Worm (Caenorhabditis elegans) whole organism, young adult: ENCODE results near the gene F08F3.6.

Experiments
- B0261.1 ChIP-seq: sonication (generic microtip); optimal IDR thresholded peaks from 2 replicates; lab custom pipeline; 2016; ENCODE audit warnings: mild to moderate bottlenecking, missing genetic modification characterization, moderate library complexity, missing compliant biosample characterization
- F52B5.7 ChIP-seq: sonication (generic microtip); optimal IDR thresholded peaks from 2 replicates; lab custom pipeline; 2016; ENCODE audit warnings: mild to moderate bottlenecking, missing genetic modification characterization, missing compliant biosample characterization
- F55B11.4 ChIP-seq: sonication (generic microtip); optimal IDR thresholded peaks from 2 replicates; lab custom pipeline; 2016; ENCODE audit warnings: missing compliant biosample characterization, missing genetic modification characterization, borderline replicate concordance; ENCODE audit not compliant: insufficient read depth
- Y56A3A.18 ChIP-seq: fragments of 200-800 bp; sonication (Bioruptor generic); IDR thresholded peaks from 2 replicates; pipeline ENCODE4 v1.3.6; 2022; ENCODE audit warnings: missing genetic modification reagents, missing genetic modification characterization, missing compliant biosample characterization
- Y79H2A.3 ChIP-seq: fragments of 200-800 bp; sonication (Bioruptor generic); conservative IDR thresholded peaks from 2 replicates; pipeline ENCODE4 v1.3.6; 2022; ENCODE audit warnings: missing genetic modification reagents, missing genetic modification characterization, missing compliant biosample characterization
- Y95B8A.8 ChIP-seq: fragments of 200-800 bp; sonication (Bioruptor generic); IDR thresholded peaks from 2 replicates; pipeline ENCODE4 v1.3.6; 2022; ENCODE audit warnings: missing genetic modification reagents, missing genetic modification characterization, missing compliant biosample characterization
- atf-7 ChIP-seq: sonication (generic microtip); optimal IDR thresholded peaks from 2 replicates; lab custom pipeline; 2017; ENCODE audit warnings: mild to moderate bottlenecking, missing genetic modification characterization, missing compliant biosample characterization
- attf-3 ChIP-seq: fragments of 200-800 bp; sonication (Bioruptor generic); conservative IDR thresholded peaks from 2 replicates; pipeline ENCODE4 v1.3.6; 2022; ENCODE audit warnings: missing genetic modification reagents, missing genetic modification characterization, missing compliant biosample characterization
- bed-1 ChIP-seq: fragments of 200-800 bp; sonication (Bioruptor generic); IDR thresholded peaks from 2 replicates; pipeline ENCODE4 v1.3.6; 2022; ENCODE audit warnings: missing genetic modification reagents, missing genetic modification characterization, missing compliant biosample characterization
- ceh-27 ChIP-seq: fragments of 200-800 bp; sonication (Bioruptor generic); optimal IDR thresholded peaks from 2 replicates; lab custom pipeline; 2018; ENCODE audit warnings: mild to moderate bottlenecking, missing genetic modification characterization, moderate library complexity, missing compliant biosample characterization
- ceh-40 ChIP-seq: fragments of 200-800 bp; sonication (Bioruptor generic); IDR thresholded peaks from 2 replicates; pipeline ENCODE4 v1.3.6; 2022; ENCODE audit warnings: missing genetic modification characterization, missing compliant biosample characterization
- ceh-79 ChIP-seq: sonication (generic microtip); optimal IDR thresholded peaks from 2 replicates; lab custom pipeline; 2017; ENCODE audit warnings: mild to moderate bottlenecking, missing genetic modification characterization, missing compliant biosample characterization
- dox-1 ChIP-seq: fragments of 200-800 bp; sonication (Bioruptor generic); IDR thresholded peaks from 2 replicates; pipeline ENCODE4 v1.3.6; 2022; ENCODE audit warnings: missing genetic modification reagents, missing genetic modification characterization, missing compliant biosample characterization
- efl-1 ChIP-seq: fragments of 150-350 bp; optimal IDR thresholded peaks from 2 replicates; lab custom pipeline; 2014; ENCODE audit warnings: missing biosample characterization, missing genetic modification reagents, missing genetic modification characterization
- egl-18 ChIP-seq: fragments of 200-800 bp; sonication (Bioruptor generic); IDR thresholded peaks from 2 replicates; pipeline ENCODE4 v1.3.6; 2022; ENCODE audit warnings: missing genetic modification reagents, missing genetic modification characterization, missing compliant biosample characterization
- egrh-3 ChIP-seq: fragments of 200-800 bp; sonication (Bioruptor generic); IDR thresholded peaks from 2 replicates; pipeline ENCODE4 v1.3.6; 2022; ENCODE audit warnings: missing genetic modification reagents, missing genetic modification characterization, missing compliant biosample characterization
- ets-4 ChIP-seq: fragments of 200-800 bp; sonication (Bioruptor generic); optimal IDR thresholded peaks from 2 replicates; lab custom pipeline; 2018; ENCODE audit warnings: mild to moderate bottlenecking, missing genetic modification characterization, missing compliant biosample characterization
- him-1 ChIP-seq: sonication (generic microtip); optimal IDR thresholded peaks from 2 replicates; lab custom pipeline; 2016; ENCODE audit warnings: missing genotype, missing genetic modification reagents, missing genetic modification characterization, missing compliant biosample characterization
- hmg-1.2 ChIP-seq: fragments of 200-800 bp; sonication (Bioruptor generic); IDR thresholded peaks from 2 replicates; pipeline ENCODE4 v1.3.6; 2022; ENCODE audit warnings: missing genetic modification reagents, missing genetic modification characterization, missing compliant biosample characterization
- hmg-20 ChIP-seq: fragments of 200-800 bp; sonication (Bioruptor generic); IDR thresholded peaks from 2 replicates; pipeline ENCODE4 v1.3.6; 2022; ENCODE audit warnings: missing genetic modification reagents, missing genetic modification characterization, missing compliant biosample characterization
- hsf-1 ChIP-seq: fragments of 200-800 bp; sonication (Bioruptor generic); IDR thresholded peaks from 2 replicates; pipeline ENCODE4 v1.3.6; 2022; ENCODE audit warnings: missing genetic modification reagents, missing genetic modification characterization, missing compliant biosample characterization
- lin-40 ChIP-seq: sonication (generic microtip); optimal IDR thresholded peaks from 2 replicates; lab custom pipeline; 2016; ENCODE audit warnings: missing genetic modification characterization, mild to moderate bottlenecking, missing compliant biosample characterization, missing genotype, missing genetic modification reagents
- lin-54 ChIP-seq: fragments of 200-800 bp; sonication (Bioruptor generic); optimal IDR thresholded peaks from 2 replicates; lab custom pipeline; 2018; ENCODE audit warnings: mild to moderate bottlenecking, missing genetic modification characterization, missing compliant biosample characterization
- madf-10 ChIP-seq: sonication (generic microtip); optimal IDR thresholded peaks from 2 replicates; lab custom pipeline; 2016; ENCODE audit warnings: mild to moderate bottlenecking, missing genetic modification characterization, missing compliant biosample characterization
- madf-3 ChIP-seq: fragments of 200-800 bp; sonication (Bioruptor generic); IDR thresholded peaks from 2 replicates; pipeline ENCODE4 v1.3.6; 2022; ENCODE audit warnings: missing genetic modification reagents, missing genetic modification characterization, missing compliant biosample characterization
- nfyb-1 ChIP-seq: fragments of 200-800 bp; sonication (Bioruptor generic); IDR thresholded peaks from 2 replicates; pipeline ENCODE4 v1.3.6; 2022; ENCODE audit warnings: missing genetic modification reagents, missing genetic modification characterization, missing compliant biosample characterization
- nhr-120 ChIP-seq: fragments of 200-800 bp; sonication (Bioruptor generic); IDR thresholded peaks from 2 replicates; pipeline ENCODE4 v1.3.6; 2022; ENCODE audit warnings: missing genetic modification characterization, missing compliant biosample characterization
- nhr-27 ChIP-seq: fragments of 200-800 bp; sonication (Bioruptor generic); optimal IDR thresholded peaks from 2 replicates; lab custom pipeline; 2018; ENCODE audit warnings: mild to moderate bottlenecking, missing genetic modification characterization, moderate library complexity, missing compliant biosample characterization
- nhr-80 ChIP-seq: sonication (generic microtip); optimal IDR thresholded peaks from 2 replicates; lab custom pipeline; 2016; ENCODE audit warnings: missing genetic modification characterization, missing compliant biosample characterization
- pha-4 ChIP-seq: fragments of 150-350 bp; sonication (generic microtip); optimal IDR thresholded peaks from 2 replicates; lab custom pipeline; 2014; ENCODE audit warnings: missing biosample characterization, missing genetic modification reagents, missing genetic modification characterization
- rcor-1 ChIP-seq: fragments of 200-800 bp; sonication (Bioruptor generic); IDR thresholded peaks from 2 replicates; pipeline ENCODE4 v1.3.6; 2022; ENCODE audit warnings: missing genetic modification reagents, missing genetic modification characterization, missing compliant biosample characterization
- repo-1 ChIP-seq: sonication (generic microtip); optimal IDR thresholded peaks from 2 replicates; lab custom pipeline; 2017; ENCODE audit warnings: mild to moderate bottlenecking, missing genetic modification characterization, missing compliant biosample characterization
- snpc-1.1 ChIP-seq: sonication (generic microtip); optimal IDR thresholded peaks from 2 replicates; lab custom pipeline; 2017; ENCODE audit warnings: missing genetic modification characterization, mild to moderate bottlenecking, missing compliant biosample characterization, antibody characterized with exemption, moderate library complexity, missing genotype, missing genetic modification reagents; ENCODE audit not compliant: insufficient read depth
- snpc-4 ChIP-seq, 5 experiments: fragments of 150-350 bp in 1 of 5; sonication (generic microtip) in 4 of 5; optimal IDR thresholded peaks; 2 replicates each; lab custom pipeline; 2014 to 2018; ENCODE audit warnings: missing genetic modification characterization in 5 of 5, missing biosample characterization in 3 of 5, antibody characterized with exemption in 2 of 5, mild to moderate bottlenecking in 2 of 5, missing compliant biosample characterization in 2 of 5, missing genotype in 2 of 5, moderate library complexity in 2 of 5, missing genetic modification reagents in 1 of 5
- somi-1 ChIP-seq: fragments of 200-800 bp; sonication (Bioruptor generic); optimal IDR thresholded peaks from 2 replicates; lab custom pipeline; 2018; ENCODE audit warnings: mild to moderate bottlenecking, missing genetic modification characterization, missing compliant biosample characterization
- tbp1 ChIP-seq: fragments of 200-800 bp; sonication (Bioruptor generic); optimal IDR thresholded peaks from 2 replicates; lab custom pipeline; 2018; ENCODE audit warnings: mild to moderate bottlenecking, missing genetic modification characterization, missing compliant biosample characterization
- tlf-1 ChIP-seq: fragments of 200-800 bp; sonication (Bioruptor generic); optimal IDR thresholded peaks from 2 replicates; lab custom pipeline; 2018; ENCODE audit warnings: mild to moderate bottlenecking, missing genetic modification characterization, missing compliant biosample characterization
- zfh-2 ChIP-seq: fragments of 200-800 bp; sonication (Bioruptor generic); conservative IDR thresholded peaks from 2 replicates; pipeline ENCODE4 v1.3.6; 2022; ENCODE audit warnings: missing genetic modification reagents, missing genetic modification characterization, missing compliant biosample characterization
- zim-3 ChIP-seq: sonication (generic microtip); optimal IDR thresholded peaks from 2 replicates; lab custom pipeline; 2017; ENCODE audit warnings: mild to moderate bottlenecking, missing genetic modification characterization, moderate library complexity, missing compliant biosample characterization

The F08F3.6 gene

DNA sequence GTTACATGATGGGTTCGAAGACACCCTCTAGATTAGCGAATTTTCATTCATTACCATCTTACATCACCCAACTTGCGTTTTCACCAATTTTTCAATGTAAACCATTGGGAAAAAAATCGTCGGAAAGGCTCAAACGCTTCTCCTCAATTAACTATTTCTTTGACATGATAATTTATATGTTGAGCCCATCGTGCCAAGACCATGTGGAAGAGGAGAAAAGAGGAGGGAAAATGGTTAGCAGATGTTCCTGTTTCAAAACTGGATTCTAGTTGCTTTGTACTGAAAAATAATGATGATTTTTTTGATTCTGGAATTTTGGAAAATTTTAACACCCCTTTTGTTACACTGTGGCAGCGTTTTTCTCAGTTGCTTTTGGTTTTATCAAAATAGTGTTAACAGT is 24.2 kb upstream of the F08F3.6 start:
- no peak for TF ChIP-seq lin-54
- TF ChIP-seq efl-1 (GFP tag; lab: Kevin White, UChicago), result no peak
- no peak for TF ChIP-seq lin-40
- TF ChIP-seq atf-7, result no peak
- TF ChIP-seq hmg-1.2, result no peak
- no peak for TF ChIP-seq zim-3 (tag; lab: Kevin White, UChicago)
- TF ChIP-seq nhr-27 (tag; lab: Kevin White, UChicago), result no peak
- no peak for TF ChIP-seq bed-1 (GFP tag; lab: Robert Waterston, UW)
- no peak for TF ChIP-seq tlf-1 (GFP tag; lab: Kevin White, UChicago)
- TF ChIP-seq ceh-79 (tag; lab: Kevin White, UChicago), result no peak
- TF ChIP-seq ets-4 (GFP tag; lab: Kevin White, UChicago), result no peak
- TF ChIP-seq attf-3 (GFP tag; lab: Robert Waterston, UW), result no peak
- TF ChIP-seq somi-1 (GFP tag; lab: Kevin White, UChicago), result no peak
- TF ChIP-seq madf-10 (tag; lab: Kevin White, UChicago), result no peak
- TF ChIP-seq egl-18, result no peak
- TF ChIP-seq hsf-1, result no peak
- TF ChIP-seq egrh-3 (GFP tag; lab: Robert Waterston, UW), result no peak
- no peak for TF ChIP-seq tbp1 (GFP tag; lab: Kevin White, UChicago)

ce11 chrV:5442366-5442765 is 22.5 kb upstream of the F08F3.6 start:
- TF ChIP-seq atf-7 (no peak), pha-4 (tag; lab: Kevin White, UChicago) (no peak), ceh-40 (GFP tag; lab: Robert Waterston, UW) (no peak), madf-10 (tag; lab: Kevin White, UChicago) (no peak), B0261.1 (tag; lab: Kevin White, UChicago) (no peak), snpc-1.1 (tag; lab: Kevin White, UChicago) (no peak), F52B5.7 (no peak), hmg-20 (GFP tag; lab: Robert Waterston, UW) (no peak), nhr-80 (tag; lab: Kevin White, UChicago) (no peak), him-1 (tag; lab: Kevin White, UChicago) (no peak), ceh-27 (GFP tag; lab: Kevin White, UChicago) (no peak), nfyb-1 (GFP tag; lab: Robert Waterston, UW) (no peak), dox-1 (GFP tag; lab: Robert Waterston, UW) (no peak), repo-1 (tag; lab: Kevin White, UChicago) (no peak), tbp1 (GFP tag; lab: Kevin White, UChicago) (no peak), snpc-4 (GFP tag; optimal IDR thresholded peaks at IDR 0.05; lab: Kevin White, UChicago) (no peak), snpc-4 (tag; optimal IDR thresholded peaks at IDR 0.05; lab: Kevin White, UChicago) (no peak), Y95B8A.8 (no peak)
- TF ChIP-seq, all 124 proteins: peak for 0

DNA sequence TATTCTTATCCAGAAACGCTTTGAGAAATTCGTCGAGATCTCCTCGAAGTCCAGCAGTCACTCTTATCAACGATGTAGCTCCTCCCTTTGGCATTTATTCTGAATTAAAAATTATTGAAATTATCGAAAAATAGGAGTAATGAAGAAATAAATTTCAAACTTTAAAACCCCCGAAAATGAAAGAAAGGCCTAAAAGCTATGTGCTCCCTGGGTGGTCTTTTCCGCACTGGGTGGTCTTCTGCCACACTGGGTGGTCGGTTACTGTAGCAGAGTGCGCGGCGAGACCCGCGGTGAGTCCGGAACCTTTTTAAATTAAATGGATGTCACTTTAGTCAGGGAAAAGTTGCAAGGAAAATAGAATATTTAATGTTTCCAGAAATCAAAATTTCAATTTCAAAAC is 19.2 kb upstream of the F08F3.6 start, which contains the start of gene snpc-1.3:
TSS of gene snpc-1.3 (minus strand) at position 101 of the 400 bp plus-strand sequence.
- TF ChIP-seq F55B11.4 (no peak), rcor-1 (no peak), Y56A3A.18 (GFP tag; lab: Robert Waterston, UW) (no peak), zfh-2 (no peak), Y79H2A.3 (GFP tag; lab: Robert Waterston, UW) (no peak), madf-3 (GFP tag; lab: Robert Waterston, UW) (no peak), repo-1 (tag; lab: Kevin White, UChicago) (no peak), nhr-120 (GFP tag; lab: Robert Waterston, UW) (no peak)
